Fruit fly (Drosophila melanogaster) whole organism, embryonic: Measurements from ENCODE around the gene Polr1C.
A peak's percentile ranks its signal among the peaks of the same experiment; 100 is the strongest.

Experiments
- Aef1 ChIP-seq: fragments of 200-800 bp; sonication (Bioruptor generic); IDR thresholded peaks from 3 replicates; pipeline ENCODE4 v1.3.6; 2022; ENCODE audit warnings: missing biosample characterization, missing genetic modification characterization
- Bgb ChIP-seq: fragments of 200-800 bp; sonication (Bioruptor generic); IDR thresholded peaks from 2 replicates; pipeline ENCODE4 v1.3.6; 2022; ENCODE audit warnings: missing biosample characterization, missing genetic modification characterization; ENCODE audit not compliant: partially characterized antibody
- CG10209 ChIP-seq: fragments of 200-800 bp; sonication (Bioruptor generic); optimal IDR thresholded peaks from 3 replicates; lab custom pipeline; 2017; ENCODE audit warnings: missing biosample characterization, mild to moderate bottlenecking, missing genetic modification characterization, missing genetic modification reagents
- CG10462 ChIP-seq: fragments of 200-800 bp; sonication (Bioruptor generic); optimal IDR thresholded peaks from 2 replicates; lab custom pipeline; 2016; ENCODE audit warnings: missing biosample characterization, missing genetic modification characterization
- CG11085 ChIP-seq: fragments of 200-800 bp; sonication (Bioruptor generic); IDR thresholded peaks from 2 replicates; pipeline ENCODE4 v1.3.6; 2022; ENCODE audit warnings: missing biosample characterization, missing genetic modification characterization
- CG11093 ChIP-seq: fragments of 200-800 bp; sonication (Bioruptor generic); IDR thresholded peaks from 3 replicates; pipeline ENCODE4 v1.3.6; 2022; ENCODE audit warnings: missing biosample characterization, missing genetic modification characterization
- CG12219 ChIP-seq: fragments of 200-800 bp; sonication (Bioruptor generic); optimal IDR thresholded peaks from 3 replicates; lab custom pipeline; 2018; ENCODE audit warnings: missing biosample characterization, mild to moderate bottlenecking, missing genetic modification characterization
- CG12299 ChIP-seq: fragments of 200-800 bp; sonication (Bioruptor generic); optimal IDR thresholded peaks from 2 replicates; lab custom pipeline; 2018; ENCODE audit warnings: missing biosample characterization, mild to moderate bottlenecking, missing genetic modification characterization
- CG12391 ChIP-seq: fragments of 200-800 bp; sonication (Bioruptor generic); optimal IDR thresholded peaks from 3 replicates; lab custom pipeline; 2018; ENCODE audit warnings: missing biosample characterization, mild to moderate bottlenecking, missing genetic modification characterization, moderate library complexity
- CG13123 ChIP-seq: fragments of 200-800 bp; sonication (Bioruptor generic); optimal IDR thresholded peaks from 2 replicates; lab custom pipeline; 2016; ENCODE audit warnings: missing biosample characterization, missing genetic modification characterization
- CG14710 ChIP-seq: fragments of 200-800 bp; sonication (Bioruptor generic); optimal IDR thresholded peaks from 3 replicates; lab custom pipeline; 2019; ENCODE audit warnings: missing biosample characterization, mild to moderate bottlenecking, missing genetic modification characterization, moderate library complexity
- CG15269 ChIP-seq: fragments of 200-800 bp; sonication (Bioruptor generic); optimal IDR thresholded peaks from 2 replicates; lab custom pipeline; 2018; ENCODE audit warnings: missing biosample characterization, mild to moderate bottlenecking, missing genetic modification characterization, moderate library complexity
- CG17802 ChIP-seq: fragments of 200-800 bp; sonication (Bioruptor generic); optimal IDR thresholded peaks from 2 replicates; lab custom pipeline; 2018; ENCODE audit warnings: missing biosample characterization, mild to moderate bottlenecking, missing genetic modification characterization, moderate library complexity
- CG4360 ChIP-seq: fragments of 200-800 bp; sonication (Bioruptor generic); IDR thresholded peaks from 2 replicates; pipeline ENCODE4 v1.3.6; 2022; ENCODE audit warnings: missing biosample characterization, missing genetic modification characterization
- CG6254 ChIP-seq: fragments of 200-800 bp; sonication (Bioruptor generic); optimal IDR thresholded peaks from 3 replicates; lab custom pipeline; 2017; ENCODE audit warnings: mild to moderate bottlenecking, missing biosample characterization, missing genetic modification reagents, missing genetic modification characterization
- CG6854 ChIP-seq: fragments of 200-800 bp; sonication (Bioruptor generic); optimal IDR thresholded peaks from 3 replicates; lab custom pipeline; 2017; ENCODE audit warnings: missing biosample characterization, mild to moderate bottlenecking, missing genetic modification characterization
- CG8388 ChIP-seq: fragments of 200-800 bp; sonication (Bioruptor generic); optimal IDR thresholded peaks from 2 replicates; lab custom pipeline; 2019; ENCODE audit warnings: missing biosample characterization, mild to moderate bottlenecking, missing genetic modification characterization, moderate library complexity
- Dfd ChIP-seq, 2 experiments: fragments of >200 bp; optimal IDR thresholded peaks; 2 replicates each; lab custom pipeline; 2017; ENCODE audit warnings: missing biosample characterization in 2 of 2, missing genetic modification characterization in 2 of 2
- Dip2 ChIP-seq: fragments of 200-800 bp; sonication (Bioruptor generic); IDR thresholded peaks from 2 replicates; pipeline ENCODE4 v1.3.6; 2022; ENCODE audit warnings: missing biosample characterization, missing genetic modification characterization
- Dll ChIP-seq: fragments of 200-800 bp; sonication (Bioruptor generic); IDR thresholded peaks from 4 replicates; pipeline ENCODE4 v1.3.6; 2022; ENCODE audit warnings: missing biosample characterization, missing genetic modification characterization; ENCODE audit not compliant: partially characterized antibody
- Fer2 ChIP-seq: fragments of 200-800 bp; sonication (Bioruptor generic); optimal IDR thresholded peaks from 2 replicates; lab custom pipeline; 2018; ENCODE audit warnings: missing biosample characterization, mild to moderate bottlenecking, missing genetic modification characterization, moderate library complexity
- Hand ChIP-seq: fragments of 200-800 bp; sonication (Bioruptor generic); optimal IDR thresholded peaks from 2 replicates; lab custom pipeline; 2017; ENCODE audit warnings: mild to moderate bottlenecking, missing biosample characterization, missing genetic modification reagents, missing genetic modification characterization
- HmgZ ChIP-seq: fragments of 200-800 bp; sonication (Bioruptor generic); optimal IDR thresholded peaks from 2 replicates; lab custom pipeline; 2018; ENCODE audit warnings: missing biosample characterization, mild to moderate bottlenecking, missing genetic modification characterization
- MESR4 ChIP-seq: fragments of 200-800 bp; sonication (Bioruptor generic); optimal IDR thresholded peaks from 2 replicates; lab custom pipeline; 2018; ENCODE audit warnings: missing biosample characterization, mild to moderate bottlenecking, missing genetic modification characterization, moderate library complexity
- Med ChIP-seq: fragments of 200-800 bp; sonication (Bioruptor generic); peaks from one replicate; lab custom pipeline; 2016; ENCODE audit warnings: missing biosample characterization, missing genetic modification characterization, mild to moderate bottlenecking, inconsistent platforms, moderate library complexity
- Oli ChIP-seq: fragments of 200-800 bp; sonication (Bioruptor generic); optimal IDR thresholded peaks from 2 replicates; lab custom pipeline; 2018; ENCODE audit warnings: missing biosample characterization, mild to moderate bottlenecking, missing genetic modification characterization, moderate library complexity
- Poxn ChIP-seq: fragments of 200-800 bp; sonication (Bioruptor generic); IDR thresholded peaks from 2 replicates; pipeline ENCODE4 v1.3.6; 2022; ENCODE audit warnings: missing biosample characterization, missing genetic modification characterization
- Sin3A ChIP-seq: fragments of >200 bp; optimal IDR thresholded peaks from 2 replicates; lab custom pipeline; 2018
- Spps ChIP-seq: fragments of 200-800 bp; sonication (Bioruptor generic); optimal IDR thresholded peaks from 2 replicates; lab custom pipeline; 2018; ENCODE audit warnings: missing biosample characterization, mild to moderate bottlenecking, missing genetic modification characterization
- TFAM ChIP-seq: fragments of 200-800 bp; sonication (Bioruptor generic); optimal IDR thresholded peaks from 2 replicates; lab custom pipeline; 2017; ENCODE audit warnings: missing biosample characterization, missing genetic modification characterization, inconsistent platforms
- Tbp ChIP-seq: fragments of >200 bp; optimal IDR thresholded peaks from 2 replicates; lab custom pipeline; 2018; ENCODE audit warnings: missing biosample characterization, missing genetic modification characterization
- ara ChIP-seq: fragments of 200-800 bp; sonication (Bioruptor generic); IDR thresholded peaks from 2 replicates; pipeline ENCODE4 v1.3.6; 2022; ENCODE audit warnings: missing biosample characterization, missing genetic modification characterization
- ase ChIP-seq: fragments of 200-800 bp; sonication (Bioruptor generic); IDR thresholded peaks from 3 replicates; pipeline ENCODE4 v1.3.6; 2022; ENCODE audit warnings: missing biosample characterization, missing genetic modification characterization
- dysf ChIP-seq: fragments of 200-800 bp; sonication (Bioruptor generic); IDR thresholded peaks from 3 replicates; pipeline ENCODE4 v1.3.6; 2022; ENCODE audit warnings: missing biosample characterization, missing genetic modification characterization
- ems ChIP-seq: fragments of 200-800 bp; sonication (Bioruptor generic); optimal IDR thresholded peaks from 3 replicates; lab custom pipeline; 2016; ENCODE audit warnings: missing biosample characterization, missing genetic modification characterization
- esg ChIP-seq: fragments of 200-800 bp; sonication (Bioruptor generic); conservative IDR thresholded peaks from 2 replicates; pipeline ENCODE4 v1.3.6; 2022; ENCODE audit warnings: missing biosample characterization, missing genetic modification characterization
- insv ChIP-seq, 2 experiments: fragments of 200-800 bp; sonication (Bioruptor generic); optimal IDR thresholded peaks; 3 replicates each; lab custom pipeline; 2016 to 2018; ENCODE audit warnings: missing biosample characterization in 2 of 2, missing genetic modification characterization in 2 of 2
- mam ChIP-seq: fragments of 200-800 bp; sonication (Bioruptor generic); optimal IDR thresholded peaks from 3 replicates; lab custom pipeline; 2016; ENCODE audit warnings: missing biosample characterization, missing genetic modification characterization
- phol ChIP-seq: fragments of 200-800 bp; sonication (Bioruptor generic); optimal IDR thresholded peaks from 3 replicates; lab custom pipeline; 2018; ENCODE audit warnings: missing biosample characterization, mild to moderate bottlenecking, missing genetic modification characterization, moderate library complexity
- prd ChIP-seq, 3 experiments: fragments of >200 bp in 2 of 3; fragments of 200-800 bp in 1 of 3; sonication (Bioruptor generic) in 1 of 3; optimal IDR thresholded peaks in 2 of 3; IDR thresholded peaks in 1 of 3; 2 replicates in 2 of 3; 3 replicates in 1 of 3; pipeline versions ENCODE4 v1.3.6 to Lab custom; 2017 to 2022; ENCODE audit warnings: missing biosample characterization in 1 of 3, missing genetic modification characterization in 1 of 3
- rib ChIP-seq: fragments of 200-800 bp; sonication (Bioruptor generic); IDR thresholded peaks from 2 replicates; pipeline ENCODE4 v1.3.6; 2022; ENCODE audit warnings: missing biosample characterization, missing genetic modification characterization
- scrt ChIP-seq: fragments of 200-800 bp; sonication (Bioruptor generic); optimal IDR thresholded peaks from 2 replicates; lab custom pipeline; 2018; ENCODE audit warnings: missing biosample characterization, mild to moderate bottlenecking, missing genetic modification characterization, moderate library complexity
- slbo ChIP-seq: fragments of 200-800 bp; sonication (Bioruptor generic); IDR thresholded peaks from 2 replicates; pipeline ENCODE4 v1.3.6; 2022; ENCODE audit warnings: missing biosample characterization, missing genetic modification characterization
- sna ChIP-seq: fragments of 200-800 bp; sonication (Bioruptor generic); IDR thresholded peaks from 2 replicates; pipeline ENCODE4 v1.3.6; 2022; ENCODE audit warnings: missing biosample characterization, missing genetic modification characterization; ENCODE audit not compliant: partially characterized antibody
- tgo ChIP-seq: fragments of 200-800 bp; sonication (Bioruptor generic); IDR thresholded peaks from 3 replicates; pipeline ENCODE4 v1.3.6; 2022; ENCODE audit warnings: missing biosample characterization, missing genetic modification characterization
- tin ChIP-seq: fragments of 200-800 bp; sonication (Bioruptor generic); optimal IDR thresholded peaks from 3 replicates; lab custom pipeline; 2016; ENCODE audit warnings: missing biosample characterization, missing genetic modification characterization
- unc-4 ChIP-seq: fragments of 200-800 bp; sonication (Bioruptor generic); IDR thresholded peaks from 2 replicates; pipeline ENCODE4 v1.3.6; 2022; ENCODE audit warnings: missing biosample characterization, missing genetic modification characterization; ENCODE audit not compliant: partially characterized antibody
- wdn ChIP-seq: fragments of 200-800 bp; sonication (Bioruptor generic); IDR thresholded peaks from 2 replicates; pipeline ENCODE4 v1.3.6; 2022; ENCODE audit warnings: missing biosample characterization, missing genetic modification characterization
- wek ChIP-seq: fragments of 200-800 bp; sonication (Bioruptor generic); optimal IDR thresholded peaks from 3 replicates; lab custom pipeline; 2018; ENCODE audit warnings: missing biosample characterization, mild to moderate bottlenecking, missing genetic modification characterization, moderate library complexity
- zfh1 ChIP-seq: fragments of 200-800 bp; sonication (Bioruptor generic); IDR thresholded peaks from 3 replicates; pipeline ENCODE4 v1.3.6; 2022; ENCODE audit warnings: missing biosample characterization, missing genetic modification characterization

Gene Polr1C

dm6 chr2L:5010784-5011260 is 42.0 kb downstream of the Polr1C start, which contains the start of the genes CG31917, Tfb5 and SelT (continued):
- TF ChIP-seq Fer2 (tag; lab: Kevin White, UChicago): peak; percentile 17
- TF ChIP-seq CG17802: peak; percentile 36
- TF ChIP-seq CG12391 (tag; lab: Kevin White, UChicago): peak; percentile 82
- TF ChIP-seq Bgb (GFP tag; lab: Robert Waterston, UW): peak; percentile 75
- TF ChIP-seq wdn (GFP tag; lab: Robert Waterston, UW): peak; percentile 31; the same call in 1 of the 2 replicates
- peak; percentile 76 for TF ChIP-seq HmgZ (tag; lab: Kevin White, UChicago)
- TF ChIP-seq Dll (GFP tag; lab: Robert Waterston, UW): peak; percentile 89
- TF ChIP-seq scrt (GFP tag; lab: Kevin White, UChicago): no peak
- TF ChIP-seq CG10209 (GFP tag; lab: Kevin White, UChicago): peak; percentile 41
- peak; percentile 12 for TF ChIP-seq CG10462
- TF ChIP-seq Dfd (GFP tag; optimal IDR thresholded peaks at IDR 0.05; lab: Kevin White, UChicago): no peak
- TF ChIP-seq mam: peak; percentile 68
- TF ChIP-seq sna: peak; percentile 70
- TF ChIP-seq Sin3A (lab: Kevin White, UChicago): peak; percentile 66
- peak; percentile 79 for TF ChIP-seq unc-4 (GFP tag; lab: Robert Waterston, UW)
- peak; percentile 22; the same call in 1 of the 3 replicates for TF ChIP-seq Aef1
- TF ChIP-seq TFAM (GFP tag; lab: Kevin White, UChicago): no peak
- TF ChIP-seq CG12299 (tag; lab: Kevin White, UChicago): peak; percentile 59
- TF ChIP-seq Spps (tag; lab: Kevin White, UChicago): peak; percentile 3
- TF ChIP-seq CG6854 (GFP tag; lab: Kevin White, UChicago): no peak
- no peak for TF ChIP-seq ase (GFP tag; lab: Robert Waterston, UW)
- TF ChIP-seq Hand (GFP tag; lab: Kevin White, UChicago): no peak
- no peak for TF ChIP-seq CG4360 (GFP tag; lab: Robert Waterston, UW)
- peak; percentile 57; the same call in 1 of the 3 replicates for TF ChIP-seq dysf (GFP tag; lab: Robert Waterston, UW)
- no peak for TF ChIP-seq Poxn (GFP tag; lab: Robert Waterston, UW)
- TF ChIP-seq phol (tag; lab: Kevin White, UChicago): peak; percentile 70
- TF ChIP-seq CG11093 (GFP tag; lab: Robert Waterston, UW): no peak
- TF ChIP-seq slbo (GFP tag; lab: Robert Waterston, UW): peak; percentile 71
- TF ChIP-seq esg: no peak
- TF ChIP-seq CG6254: no peak
- TF ChIP-seq Tbp: no peak
- TF ChIP-seq insv (GFP tag; optimal IDR thresholded peaks at IDR 0.05; lab: Kevin White, UChicago): peak in 1 of 2 experiments; percentile 44
- TF ChIP-seq rib (GFP tag; lab: Robert Waterston, UW): no peak
- TF ChIP-seq Dip2 (GFP tag; lab: Robert Waterston, UW): no peak
- TF ChIP-seq ems: peak; percentile 8
- no peak for TF ChIP-seq prd (optimal IDR thresholded peaks at IDR 0.05; lab: Kevin White, UChicago)
- TF ChIP-seq prd (GFP tag; IDR thresholded peaks at IDR 0.05; lab: Robert Waterston, UW): peak; percentile 55; the same call in 2 of the 3 replicates
- peak; percentile 65 for TF ChIP-seq MESR4 (GFP tag; lab: Kevin White, UChicago)
- peak; percentile 69 for TF ChIP-seq CG14710
- TF ChIP-seq wek (GFP tag; lab: Kevin White, UChicago): no peak
- peak; percentile 92 for TF ChIP-seq Med (GFP tag; lab: Kevin White, UChicago)
- no peak for TF ChIP-seq ara
- no peak for TF ChIP-seq CG13123
- TF ChIP-seq Oli (tag; lab: Kevin White, UChicago): peak; percentile 15
- peak; percentile 51 for TF ChIP-seq tin (GFP tag; lab: Kevin White, UChicago)
- TF ChIP-seq zfh1: peak; percentile 59; the same call in 1 of the 3 replicates
- TF ChIP-seq CG8388 (GFP tag; lab: Kevin White, UChicago): peak; percentile 35
- no peak for TF ChIP-seq CG11085 (GFP tag; lab: Robert Waterston, UW)
- no peak for TF ChIP-seq CG15269 (tag; lab: Kevin White, UChicago)
- TF ChIP-seq tgo (GFP tag; lab: Robert Waterston, UW): peak; percentile 43; the same call in 1 of the 3 replicates
- peak; percentile 11 for TF ChIP-seq CG12219 (GFP tag; lab: Kevin White, UChicago)
